Fruit fly (Drosophila melanogaster) whole organism, embryonic: ENCODE results near the gene nudE.
A peak's percentile ranks its signal among the peaks of the same experiment; 100 is the strongest.

ENCODE experiments used
- Aef1 ChIP-seq: fragments of 200-800 bp; sonication (Bioruptor generic); IDR thresholded peaks from 3 replicates; pipeline ENCODE4 v1.3.6; 2022; ENCODE audit warnings: missing biosample characterization, missing genetic modification characterization
- Asciz ChIP-seq: fragments of 200-800 bp; sonication (Bioruptor generic); optimal IDR thresholded peaks from 2 replicates; lab custom pipeline; 2017; ENCODE audit warnings: missing biosample characterization, mild to moderate bottlenecking, missing genetic modification characterization, missing genetic modification reagents
- Awh ChIP-seq: fragments of 200-800 bp; sonication (Bioruptor generic); IDR thresholded peaks from 2 replicates; pipeline ENCODE4, ENCODE4 v1.3.6; 2022; ENCODE audit warnings: missing biosample characterization, missing genetic modification characterization
- CG10979 ChIP-seq: fragments of 200-800 bp; sonication (Bioruptor generic); optimal IDR thresholded peaks from 2 replicates; lab custom pipeline; 2018; ENCODE audit warnings: missing biosample characterization, mild to moderate bottlenecking, missing genetic modification characterization, moderate library complexity
- CG11504 ChIP-seq: fragments of 200-800 bp; sonication (Bioruptor generic); optimal IDR thresholded peaks from 3 replicates; lab custom pipeline; 2019; ENCODE audit warnings: missing biosample characterization, mild to moderate bottlenecking, missing genetic modification characterization, moderate library complexity
- CG11560 ChIP-seq: fragments of 200-800 bp; sonication (Bioruptor generic); IDR thresholded peaks from 3 replicates; pipeline ENCODE4 v1.3.6; 2022; ENCODE audit warnings: missing biosample characterization, missing genetic modification characterization
- CG1233 ChIP-seq: fragments of 200-800 bp; sonication (Bioruptor generic); optimal IDR thresholded peaks from 4 replicates; lab custom pipeline; 2018; ENCODE audit warnings: missing biosample characterization, mild to moderate bottlenecking, missing genetic modification characterization
- CG16813 ChIP-seq: fragments of 200-800 bp; sonication (Bioruptor generic); IDR thresholded peaks from 3 replicates; pipeline ENCODE4 v1.3.6; 2022; ENCODE audit warnings: missing biosample characterization, missing genetic modification characterization; ENCODE audit not compliant: partially characterized antibody
- CG17186 ChIP-seq: fragments of 200-800 bp; sonication (Bioruptor generic); optimal IDR thresholded peaks from 3 replicates; lab custom pipeline; 2017; ENCODE audit warnings: missing biosample characterization, missing genetic modification reagents, missing genetic modification characterization
- CG1832 ChIP-seq: fragments of 200-800 bp; sonication (Bioruptor generic); optimal IDR thresholded peaks from 2 replicates; lab custom pipeline; 2017; ENCODE audit warnings: missing biosample characterization, mild to moderate bottlenecking, missing genetic modification characterization, inconsistent platforms
- CG31365 ChIP-seq: fragments of 200-800 bp; sonication (Bioruptor generic); optimal IDR thresholded peaks from 2 replicates; lab custom pipeline; 2018; ENCODE audit warnings: missing biosample characterization, mild to moderate bottlenecking, missing genetic modification characterization
- CG32532 ChIP-seq: fragments of 200-800 bp; sonication (Bioruptor generic); IDR thresholded peaks from 2 replicates; pipeline ENCODE4 v1.3.6; 2022; ENCODE audit warnings: missing biosample characterization, missing genetic modification characterization
- CG3407 ChIP-seq: fragments of 200-800 bp; sonication (Bioruptor generic); optimal IDR thresholded peaks from 2 replicates; lab custom pipeline; 2018; ENCODE audit warnings: missing biosample characterization, mild to moderate bottlenecking, missing genetic modification characterization
- CG34376 ChIP-seq: fragments of 200-800 bp; sonication (Bioruptor generic); optimal IDR thresholded peaks from 2 replicates; lab custom pipeline; 2018; ENCODE audit warnings: missing biosample characterization, mild to moderate bottlenecking, missing genetic modification characterization
- CG4360 ChIP-seq: fragments of 200-800 bp; sonication (Bioruptor generic); IDR thresholded peaks from 2 replicates; pipeline ENCODE4 v1.3.6; 2022; ENCODE audit warnings: missing biosample characterization, missing genetic modification characterization
- CG6654 ChIP-seq: fragments of 200-800 bp; sonication (Bioruptor generic); optimal IDR thresholded peaks from 2 replicates; lab custom pipeline; 2017; ENCODE audit warnings: missing biosample characterization, mild to moderate bottlenecking, missing genetic modification characterization
- CG7745 ChIP-seq: fragments of 200-800 bp; sonication (Bioruptor generic); optimal IDR thresholded peaks from 2 replicates; lab custom pipeline; 2018; ENCODE audit warnings: missing biosample characterization, mild to moderate bottlenecking, missing genetic modification characterization, moderate library complexity
- CG8359 ChIP-seq: fragments of 200-800 bp; sonication (Bioruptor generic); optimal IDR thresholded peaks from 2 replicates; lab custom pipeline; 2017; ENCODE audit warnings: missing biosample characterization, mild to moderate bottlenecking, missing genetic modification characterization, borderline replicate concordance
- Camta ChIP-seq: fragments of 200-800 bp; sonication (Bioruptor generic); optimal IDR thresholded peaks from 2 replicates; lab custom pipeline; 2016; ENCODE audit warnings: missing biosample characterization, missing genetic modification characterization
- HHEX ChIP-seq: fragments of 200-800 bp; sonication (Bioruptor generic); optimal IDR thresholded peaks from 3 replicates; lab custom pipeline; 2017; ENCODE audit warnings: missing biosample characterization, mild to moderate bottlenecking, missing genetic modification characterization, missing genetic modification reagents
- HmgZ ChIP-seq: fragments of 200-800 bp; sonication (Bioruptor generic); optimal IDR thresholded peaks from 2 replicates; lab custom pipeline; 2018; ENCODE audit warnings: missing biosample characterization, mild to moderate bottlenecking, missing genetic modification characterization
- Hr39 ChIP-seq: fragments of >200 bp; optimal IDR thresholded peaks from 2 replicates; lab custom pipeline; 2017
- Mes4 ChIP-seq: fragments of 200-800 bp; sonication (Bioruptor generic); optimal IDR thresholded peaks from 2 replicates; lab custom pipeline; 2016; ENCODE audit warnings: missing biosample characterization, missing genetic modification characterization
- NK7.1 ChIP-seq: fragments of 200-800 bp; sonication (Bioruptor generic); optimal IDR thresholded peaks from 3 replicates; lab custom pipeline; 2016; ENCODE audit warnings: missing biosample characterization, missing genetic modification characterization
- Nf-YB ChIP-seq: fragments of 200-800 bp; sonication (Bioruptor generic); optimal IDR thresholded peaks from 3 replicates; lab custom pipeline; 2019; ENCODE audit warnings: missing biosample characterization, mild to moderate bottlenecking, missing genetic modification characterization, moderate library complexity
- Oli ChIP-seq: fragments of 200-800 bp; sonication (Bioruptor generic); optimal IDR thresholded peaks from 2 replicates; lab custom pipeline; 2018; ENCODE audit warnings: missing biosample characterization, mild to moderate bottlenecking, missing genetic modification characterization, moderate library complexity
- Sox102F ChIP-seq: fragments of 200-800 bp; sonication (Bioruptor generic); optimal IDR thresholded peaks from 2 replicates; lab custom pipeline; 2018; ENCODE audit warnings: missing biosample characterization, mild to moderate bottlenecking, missing genetic modification characterization, moderate library complexity
- Sry-δ ChIP-seq: fragments of 200-800 bp; sonication (Bioruptor generic); optimal IDR thresholded peaks from 2 replicates; lab custom pipeline; 2016; ENCODE audit warnings: missing biosample characterization, missing genetic modification characterization
- ase ChIP-seq: fragments of 200-800 bp; sonication (Bioruptor generic); IDR thresholded peaks from 3 replicates; pipeline ENCODE4 v1.3.6; 2022; ENCODE audit warnings: missing biosample characterization, missing genetic modification characterization
- bcd ChIP-seq: fragments of 200-800 bp; sonication (Bioruptor generic); optimal IDR thresholded peaks from 2 replicates; lab custom pipeline; 2017; ENCODE audit warnings: missing biosample characterization, mild to moderate bottlenecking, missing genetic modification characterization
- bigmax ChIP-seq: fragments of 200-800 bp; sonication (Bioruptor generic); optimal IDR thresholded peaks from 2 replicates; lab custom pipeline; 2018; ENCODE audit warnings: missing biosample characterization, mild to moderate bottlenecking, missing genetic modification characterization
- caup ChIP-seq: fragments of 200-800 bp; sonication (Bioruptor generic); optimal IDR thresholded peaks from 3 replicates; lab custom pipeline; 2017; ENCODE audit warnings: missing biosample characterization, mild to moderate bottlenecking, missing genetic modification characterization, moderate library complexity; ENCODE audit not compliant: severe bottlenecking
- dmrt11E ChIP-seq: fragments of 200-800 bp; sonication (Bioruptor generic); optimal IDR thresholded peaks from 3 replicates; lab custom pipeline; 2018; ENCODE audit warnings: missing biosample characterization, mild to moderate bottlenecking, missing genetic modification characterization, moderate library complexity
- dmrt99B ChIP-seq: fragments of 200-800 bp; sonication (Bioruptor generic); optimal IDR thresholded peaks from 2 replicates; lab custom pipeline; 2018; ENCODE audit warnings: missing biosample characterization, mild to moderate bottlenecking, missing genetic modification characterization, moderate library complexity
- ems ChIP-seq: fragments of 200-800 bp; sonication (Bioruptor generic); optimal IDR thresholded peaks from 3 replicates; lab custom pipeline; 2016; ENCODE audit warnings: missing biosample characterization, missing genetic modification characterization
- eve ChIP-seq, 2 experiments: fragments of >200 bp; optimal IDR thresholded peaks; 2 replicates each; lab custom pipeline; 2017; ENCODE audit warnings: missing biosample characterization in 2 of 2, missing genetic modification characterization in 2 of 2
- fd102C ChIP-seq: fragments of 200-800 bp; sonication (Bioruptor generic); optimal IDR thresholded peaks from 2 replicates; lab custom pipeline; 2018; ENCODE audit warnings: missing biosample characterization, mild to moderate bottlenecking, missing genetic modification characterization, moderate library complexity
- fd64A ChIP-seq: fragments of 200-800 bp; sonication (Bioruptor generic); optimal IDR thresholded peaks from 3 replicates; lab custom pipeline; 2018; ENCODE audit warnings: missing biosample characterization, mild to moderate bottlenecking, missing genetic modification characterization
- fru ChIP-seq: fragments of >200 bp; optimal IDR thresholded peaks from 2 replicates; lab custom pipeline; 2017
- grn ChIP-seq: fragments of 200-800 bp; sonication (Bioruptor generic); optimal IDR thresholded peaks from 3 replicates; lab custom pipeline; 2017; ENCODE audit warnings: missing biosample characterization, missing genetic modification characterization
- ham ChIP-seq: fragments of 200-800 bp; sonication (Bioruptor generic); IDR thresholded peaks from 2 replicates; pipeline ENCODE4 v1.3.6; 2022; ENCODE audit warnings: missing biosample characterization, missing genetic modification characterization
- onecut ChIP-seq: fragments of 200-800 bp; sonication (Bioruptor generic); IDR thresholded peaks from 2 replicates; pipeline ENCODE4 v1.3.6; 2022; ENCODE audit warnings: missing biosample characterization, missing genetic modification characterization
- peb ChIP-seq: fragments of 200-800 bp; sonication (Bioruptor generic); IDR thresholded peaks from 2 replicates; pipeline ENCODE4 v1.3.6; 2022; ENCODE audit warnings: missing biosample characterization, missing genetic modification characterization
- salm ChIP-seq: fragments of 200-800 bp; sonication (Bioruptor generic); optimal IDR thresholded peaks from 2 replicates; lab custom pipeline; 2018; ENCODE audit warnings: missing biosample characterization, mild to moderate bottlenecking, missing genetic modification characterization
- shn ChIP-seq: fragments of 200-800 bp; sonication (Bioruptor generic); optimal IDR thresholded peaks from 3 replicates; lab custom pipeline; 2016; ENCODE audit warnings: missing biosample characterization, missing genetic modification characterization
- sr ChIP-seq: fragments of 200-800 bp; sonication (Bioruptor generic); IDR thresholded peaks from 3 replicates; pipeline ENCODE4 v1.3.6; 2022; ENCODE audit warnings: missing biosample characterization, missing genetic modification characterization
- stwl ChIP-seq: fragments of 200-800 bp; sonication (Bioruptor generic); optimal IDR thresholded peaks from 3 replicates; lab custom pipeline; 2018; ENCODE audit warnings: missing biosample characterization, mild to moderate bottlenecking, missing genetic modification characterization, moderate library complexity
- tio ChIP-seq: fragments of 200-800 bp; sonication (Bioruptor generic); optimal IDR thresholded peaks from 2 replicates; lab custom pipeline; 2017; ENCODE audit warnings: missing biosample characterization, missing genetic modification characterization, inconsistent platforms
- z ChIP-seq: fragments of 200-800 bp; sonication (Bioruptor generic); IDR thresholded peaks from 3 replicates; pipeline ENCODE4 v1.3.6; 2022; ENCODE audit warnings: missing biosample characterization, missing genetic modification characterization
- zen2 ChIP-seq: fragments of 200-800 bp; sonication (Bioruptor generic); IDR thresholded peaks from 3 replicates; pipeline ENCODE4 v1.3.6; 2022; ENCODE audit warnings: missing biosample characterization, missing genetic modification characterization; ENCODE audit not compliant: partially characterized antibody

The nudE gene

dm6 chr3L:9855784-9856426 lies 43.1 kb upstream of the nudE start (continued):
- peak; percentile 76 for TF ChIP-seq ham (GFP tag; lab: Robert Waterston, UW)
- peak; percentile 96 for TF ChIP-seq CG4360 (GFP tag; lab: Robert Waterston, UW)
- TF ChIP-seq CG16813 (GFP tag; lab: Robert Waterston, UW) = no peak
- TF ChIP-seq CG11560 = no peak; the same call in 2 of the 3 replicates
- TF ChIP-seq Nf-YB = peak; percentile 85
- peak; percentile 97 for TF ChIP-seq shn (GFP tag; lab: Kevin White, UChicago)
- peak; percentile 96 for TF ChIP-seq Sox102F (GFP tag; lab: Kevin White, UChicago)
- peak; percentile 77 for TF ChIP-seq grn (GFP tag; lab: Kevin White, UChicago)
- peak; percentile 96 for TF ChIP-seq tio (GFP tag; lab: Kevin White, UChicago)
- TF ChIP-seq CG3407 = peak; percentile 96
- peak; percentile 96 for TF ChIP-seq CG17186 (GFP tag; lab: Kevin White, UChicago)
- peak; percentile 94 for TF ChIP-seq CG1233 (GFP tag; lab: Kevin White, UChicago)
- peak; percentile 97 for TF ChIP-seq Mes4
- peak; percentile 97 for TF ChIP-seq ase
- TF ChIP-seq fru (lab: Kevin White, UChicago) = no peak
- peak; percentile 94 for TF ChIP-seq CG32532 (GFP tag; lab: Robert Waterston, UW)
- peak; percentile 66 for TF ChIP-seq stwl (tag; lab: Kevin White, UChicago)
- TF ChIP-seq dmrt99B (tag; lab: Kevin White, UChicago) = peak; percentile 98
- peak; percentile 97 for TF ChIP-seq Oli (tag; lab: Kevin White, UChicago)
- peak; percentile 100 for TF ChIP-seq CG10979 (tag; lab: Kevin White, UChicago)
- peak; percentile 98 for TF ChIP-seq Awh (GFP tag; lab: Robert Waterston, UW)
- peak; percentile 74 for TF ChIP-seq Sry-δ
- TF ChIP-seq HHEX (GFP tag; lab: Kevin White, UChicago) = peak; percentile 97
- peak; percentile 98 for TF ChIP-seq ems (GFP tag; lab: Kevin White, UChicago)
- TF ChIP-seq caup (GFP tag; lab: Kevin White, UChicago) = peak; percentile 92
- TF ChIP-seq Aef1 = peak; percentile 85
- TF ChIP-seq Camta (GFP tag; lab: Kevin White, UChicago) = peak; percentile 96
- no peak for TF ChIP-seq Hr39
- no peak for TF ChIP-seq zen2 (GFP tag; lab: Robert Waterston, UW)
- TF ChIP-seq CG31365 (tag; lab: Kevin White, UChicago) = peak; percentile 88
- peak; percentile 96 for TF ChIP-seq bcd (GFP tag; lab: Kevin White, UChicago)
- TF ChIP-seq CG8359 = peak; percentile 95
- TF ChIP-seq onecut (GFP tag; lab: Robert Waterston, UW) = peak; percentile 94
- peak; percentile 97 for TF ChIP-seq peb (GFP tag; lab: Robert Waterston, UW)
- TF ChIP-seq NK7.1 (GFP tag; lab: Kevin White, UChicago) = peak; percentile 93
- TF ChIP-seq z (GFP tag; lab: Robert Waterston, UW) = peak; percentile 81; the same call in 2 of the 3 replicates
- peak; percentile 97 for TF ChIP-seq CG11504
- peak; percentile 99 for TF ChIP-seq dmrt11E (tag; lab: Kevin White, UChicago)
- peak; percentile 89 for TF ChIP-seq HmgZ
- peak; percentile 95 for TF ChIP-seq salm (tag; lab: Kevin White, UChicago)
- TF ChIP-seq bigmax = peak; percentile 59
- peak; percentile 95 for TF ChIP-seq sr
- TF ChIP-seq CG34376 (GFP tag; lab: Kevin White, UChicago) = peak; percentile 78
- peak; percentile 78 for TF ChIP-seq CG7745 (tag; lab: Kevin White, UChicago)
- peak; percentile 98 for TF ChIP-seq fd102C (GFP tag; lab: Kevin White, UChicago)
- peak; percentile 92 for TF ChIP-seq CG6654 (GFP tag; lab: Kevin White, UChicago)
- TF ChIP-seq Asciz = peak; percentile 98
- peak; percentile 97 to 98 for TF ChIP-seq eve (GFP tag; optimal IDR thresholded peaks at IDR 0.05; lab: Kevin White, UChicago)
- TF ChIP-seq fd64A = peak; percentile 98
- TF ChIP-seq CG1832 (GFP tag; lab: Kevin White, UChicago) = no peak
